Fruit fly (Drosophila melanogaster) whole organism, prepupa: ENCODE results near the gene CG6927.

ENCODE experiments used
- Blimp-1 ChIP-seq: fragments of 200-800 bp; sonication (Bioruptor generic); optimal IDR thresholded peaks from 3 replicates; lab custom pipeline; 2017; ENCODE audit warnings: missing biosample characterization, missing genetic modification characterization, mild to moderate bottlenecking, moderate library complexity, missing genetic modification reagents
- CG15336 ChIP-seq: fragments of 200-800 bp; sonication (Bioruptor generic); IDR thresholded peaks from 2 replicates; pipeline ENCODE4 v1.3.6; 2022; ENCODE audit warnings: missing biosample characterization, missing genetic modification characterization
- CG1621 ChIP-seq: fragments of 200-800 bp; sonication (Bioruptor generic); optimal IDR thresholded peaks from 3 replicates; lab custom pipeline; 2018; ENCODE audit warnings: missing biosample characterization, mild to moderate bottlenecking, missing genetic modification characterization
- CG16779 ChIP-seq: fragments of 200-800 bp; sonication (Bioruptor generic); optimal IDR thresholded peaks from 3 replicates; lab custom pipeline; 2017; ENCODE audit warnings: missing biosample characterization, mild to moderate bottlenecking, missing genetic modification characterization
- CG32006 ChIP-seq: fragments of 200-800 bp; sonication (Bioruptor generic); optimal IDR thresholded peaks from 3 replicates; lab custom pipeline; 2017; ENCODE audit warnings: missing biosample characterization, mild to moderate bottlenecking, missing genetic modification characterization
- CG6792 ChIP-seq: fragments of 200-800 bp; sonication (Bioruptor generic); optimal IDR thresholded peaks from 3 replicates; lab custom pipeline; 2016; ENCODE audit warnings: missing biosample characterization, missing genetic modification characterization
- CG9139 ChIP-seq: fragments of 200-800 bp; sonication (Bioruptor generic); optimal IDR thresholded peaks from 3 replicates; lab custom pipeline; 2017; ENCODE audit warnings: missing biosample characterization, mild to moderate bottlenecking, missing genetic modification characterization
- Ets21C ChIP-seq: fragments of 200-800 bp; sonication (Bioruptor generic); optimal IDR thresholded peaks from 3 replicates; lab custom pipeline; 2016; ENCODE audit warnings: missing biosample characterization, missing genetic modification characterization
- Ets96B ChIP-seq: fragments of 200-800 bp; optimal IDR thresholded peaks from 2 replicates; lab custom pipeline; 2019; ENCODE audit warnings: missing biosample characterization, mild to moderate bottlenecking, missing genetic modification characterization, moderate library complexity
- Lpt ChIP-seq: fragments of 200-800 bp; sonication (Bioruptor generic); optimal IDR thresholded peaks from 3 replicates; lab custom pipeline; 2016; ENCODE audit warnings: missing biosample characterization, missing genetic modification characterization
- Smox ChIP-seq: fragments of 200-800 bp; sonication (Bioruptor generic); optimal IDR thresholded peaks from 3 replicates; lab custom pipeline; 2016; ENCODE audit warnings: missing biosample characterization, missing genetic modification characterization
- cyc ChIP-seq: fragments of 200-800 bp; sonication (Bioruptor generic); optimal IDR thresholded peaks from 3 replicates; lab custom pipeline; 2016; ENCODE audit warnings: missing biosample characterization, missing genetic modification characterization
- esn ChIP-seq: fragments of 200-800 bp; sonication (Bioruptor generic); optimal IDR thresholded peaks from 2 replicates; lab custom pipeline; 2016; ENCODE audit warnings: missing biosample characterization, mild to moderate bottlenecking, missing genetic modification characterization, moderate library complexity

DNA sequence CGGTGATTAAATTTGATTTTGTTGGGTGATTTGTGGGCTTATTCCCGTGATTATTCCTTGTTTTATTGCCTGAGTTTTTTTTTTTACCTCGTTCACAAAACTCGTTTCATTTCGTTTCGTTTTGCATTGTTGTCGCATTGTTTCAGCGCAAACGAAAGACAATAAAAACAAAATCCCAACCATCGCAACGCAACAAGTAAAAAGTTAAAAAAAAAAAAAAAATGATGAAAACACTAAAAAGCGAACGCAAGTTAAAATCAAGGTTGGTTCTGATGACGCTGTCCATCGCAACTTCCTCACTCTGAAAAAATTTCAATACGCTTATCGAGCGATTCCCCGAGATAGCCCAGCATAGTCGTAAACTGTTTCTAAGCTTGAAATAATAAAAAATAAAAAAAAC is 34.8 kb downstream of the CG6927 start:
- TF ChIP-seq CG9139: no peak
- no peak for TF ChIP-seq CG16779 (tag; lab: Kevin White, UChicago)
- TF ChIP-seq Ets96B (tag; lab: Kevin White, UChicago): no peak
- no peak for TF ChIP-seq CG15336 (GFP tag; lab: Robert Waterston, UW)
- TF ChIP-seq Ets21C: no peak
- no peak for TF ChIP-seq Lpt (GFP tag; lab: Kevin White, UChicago)
- TF ChIP-seq esn (GFP tag; lab: Kevin White, UChicago): no peak
- no peak for TF ChIP-seq Blimp-1
- TF ChIP-seq Smox (GFP tag; lab: Kevin White, UChicago): no peak
- TF ChIP-seq CG6792 (GFP tag; lab: Kevin White, UChicago): no peak
- TF ChIP-seq cyc (GFP tag; lab: Kevin White, UChicago): no peak
- TF ChIP-seq CG32006 (GFP tag; lab: Kevin White, UChicago): no peak
- TF ChIP-seq CG1621 (tag; lab: Kevin White, UChicago): no peak
